Fruit fly (Drosophila melanogaster) Kc167 (cell line): ENCODE results near the gene MED10.

ENCODE experiments used
- Myc ChIP-seq: fragments of >200 bp; optimal IDR thresholded peaks from 2 replicates; lab custom pipeline; 2017; ENCODE audit warnings: missing external identifiers
- Sin3A ChIP-seq: fragments of >200 bp; optimal IDR thresholded peaks from 2 replicates; lab custom pipeline; 2018; ENCODE audit warnings: missing external identifiers
- h ChIP-seq: fragments of >200 bp; optimal IDR thresholded peaks from 3 replicates; lab custom pipeline; 2018; ENCODE audit warnings: missing external identifiers
- insv ChIP-seq: fragments of >200 bp; optimal IDR thresholded peaks from 3 replicates; lab custom pipeline; 2018; ENCODE audit warnings: missing external identifiers
- psq ChIP-seq: fragments of >200 bp; optimal IDR thresholded peaks from 2 replicates; lab custom pipeline; 2017; ENCODE audit warnings: missing external identifiers
- ttk ChIP-seq: sonication (Bioruptor generic); optimal IDR thresholded peaks from 2 replicates; lab custom pipeline; 2017; ENCODE audit warnings: missing external identifiers

- TF ChIP-seq psq (lab: Kevin White, UChicago) (no peak), Sin3A (lab: Kevin White, UChicago) (no peak), Myc (lab: Kevin White, UChicago) (no peak), h (lab: Kevin White, UChicago) (no peak), insv (no peak), ttk (lab: Kevin White, UChicago) (no peak)
Observed at dm6 chr3L:16209641-16210040, 22.2 kb upstream of the MED10 start.
